Fruit fly (Drosophila melanogaster): ENCODE measurements around the gene Atg17.

dm6 chr3R:5635524-5635923 is 34.0 kb upstream of the Atg17 start, which contains the start of gene CG31546:
- TF ChIP-seq CG17912 (GFP tag; optimal IDR thresholded peaks at IDR 0.05) (no peak), knrl (GFP tag; IDR thresholded peaks at IDR 0.05; ENCODE audit: partially characterized antibody) (no peak), Scr (GFP tag; IDR thresholded peaks at IDR 0.05; ENCODE audit: partially characterized antibody) (no peak), usp (GFP tag; optimal IDR thresholded peaks at IDR 0.05) (no peak), NFAT (GFP tag; IDR thresholded peaks at IDR 0.05) (no peak), CG14050 (GFP tag; IDR thresholded peaks at IDR 0.05) (no peak), Camta (GFP tag; optimal IDR thresholded peaks at IDR 0.05) (no peak), Bgb (GFP tag; IDR thresholded peaks at IDR 0.05; ENCODE audit: partially characterized antibody) (no peak), Hr78 (GFP tag; optimal IDR thresholded peaks at IDR 0.05) (no peak)
